Worm (Caenorhabditis elegans): ENCODE results near the gene acs-4.

Gene acs-4

DNA sequence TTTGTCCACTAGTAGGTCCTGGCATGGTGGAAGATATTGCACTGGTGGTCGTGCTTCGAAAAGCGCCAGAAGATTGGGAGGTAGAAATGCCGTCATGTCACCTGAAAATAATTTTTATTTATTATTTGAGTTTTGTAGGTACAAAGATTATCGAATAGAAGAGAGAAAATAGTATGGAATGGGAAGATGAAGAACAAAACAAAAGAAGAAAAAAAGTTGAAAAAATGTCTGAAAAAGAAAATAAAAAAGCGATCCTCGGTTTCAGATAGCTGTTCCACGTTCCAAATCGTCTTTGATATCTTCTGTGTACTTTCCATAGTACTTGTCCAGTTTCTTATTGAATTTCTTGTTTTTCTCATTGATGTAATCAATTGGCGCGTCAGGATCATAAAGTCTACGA lies 6.6 kb upstream of the acs-4 start, which contains the start of gene rnp-7:
rnp-7 (minus strand) TSS at position 101 of the 400 bp plus-strand sequence.
- TF ChIP-seq ztf-23 (GFP tag; IDR thresholded peaks at IDR 0.05) (no peak), flt-1 (GFP tag; IDR thresholded peaks at IDR 0.05) (no peak)

DNA sequence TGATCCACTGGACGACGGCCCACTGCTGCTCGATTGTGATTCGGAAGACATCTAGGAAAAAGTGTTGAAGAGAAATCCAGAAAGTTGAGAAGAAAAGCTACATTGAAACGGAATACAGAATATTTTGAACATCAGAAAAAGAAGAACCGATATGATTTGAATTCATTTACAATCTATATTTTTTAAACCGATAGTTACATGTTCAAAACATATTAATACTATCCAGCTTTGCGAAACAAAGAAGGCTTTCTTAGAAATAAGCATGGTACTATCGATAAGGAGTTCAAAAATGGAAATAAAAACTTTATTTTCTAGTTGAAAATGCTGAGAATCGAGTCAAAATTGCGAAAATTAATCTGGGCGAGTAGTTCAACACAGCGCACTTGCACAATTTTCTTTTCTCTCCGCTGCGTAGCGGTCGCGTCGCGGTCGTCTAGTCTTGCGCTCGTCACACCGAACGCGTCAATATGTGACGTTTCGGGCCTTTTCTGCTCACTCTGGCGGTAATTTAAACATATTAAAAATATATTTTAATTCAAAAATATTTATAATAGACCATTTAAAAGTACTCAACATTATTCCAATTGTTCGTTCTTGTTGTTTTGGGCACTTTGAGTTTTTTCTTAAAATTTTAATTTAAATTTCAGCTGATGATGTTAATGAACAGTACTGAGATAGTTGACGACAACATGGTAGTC lies 5.4 kb upstream of the acs-4 start, which contains the start of the genes syf-2 and K04G7.1:
syf-2 (minus strand) TSS at position 51 of the 698 bp plus-strand sequence.
K04G7.1 (plus strand) TSS at position 648 of the 698 bp plus-strand sequence.
- TF ChIP-seq T22C8.4 (GFP tag; IDR thresholded peaks at IDR 0.05) (no peak), ztf-23 (GFP tag; IDR thresholded peaks at IDR 0.05) (peak; percentile 67; the same call in 1 of the 2 replicates), tab-1 (GFP tag; IDR thresholded peaks at IDR 0.05) (no peak), flt-1 (GFP tag; IDR thresholded peaks at IDR 0.05) (no peak; the same call in 1 of the 2 replicates), cog-1 (tag; optimal IDR thresholded peaks at IDR 0.05) (peak; percentile 75), med-1 (GFP tag; optimal IDR thresholded peaks at IDR 0.05; ENCODE audit: insufficient read depth) (no peak)

DNA sequence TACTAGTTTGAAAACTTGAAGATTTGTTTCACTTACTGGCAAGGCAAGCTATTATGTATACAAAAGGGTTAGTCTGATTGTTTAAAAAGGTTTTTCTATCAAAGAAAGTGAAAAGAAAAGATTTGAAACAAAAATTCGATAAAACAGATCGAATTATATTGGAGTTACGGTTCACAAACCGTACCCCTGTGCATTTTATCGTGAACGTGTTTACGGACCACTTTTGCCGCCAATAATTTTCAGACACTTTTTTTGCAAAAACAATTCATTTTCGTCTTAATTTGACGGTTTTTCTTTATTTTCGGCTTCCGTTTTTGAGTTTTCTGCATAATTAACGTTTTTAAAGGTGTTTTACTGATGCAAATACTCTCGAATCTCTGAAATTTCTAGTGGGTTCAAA lies 2.4 kb upstream of the acs-4 start:
- TF ChIP-seq tab-1 (GFP tag; IDR thresholded peaks at IDR 0.05) (no peak), ztf-29 (GFP tag; IDR thresholded peaks at IDR 0.05) (no peak), ztf-23 (GFP tag; IDR thresholded peaks at IDR 0.05) (no peak), cog-1 (tag; optimal IDR thresholded peaks at IDR 0.05) (no peak), klf-2 (GFP tag; conservative IDR thresholded peaks at IDR 0.05) (no peak), flt-1 (GFP tag; IDR thresholded peaks at IDR 0.05) (no peak), med-1 (GFP tag; optimal IDR thresholded peaks at IDR 0.05; ENCODE audit: insufficient read depth) (no peak), ref-1 (GFP tag; conservative IDR thresholded peaks at IDR 0.05) (no peak), T22C8.4 (GFP tag; IDR thresholded peaks at IDR 0.05) (no peak)

DNA sequence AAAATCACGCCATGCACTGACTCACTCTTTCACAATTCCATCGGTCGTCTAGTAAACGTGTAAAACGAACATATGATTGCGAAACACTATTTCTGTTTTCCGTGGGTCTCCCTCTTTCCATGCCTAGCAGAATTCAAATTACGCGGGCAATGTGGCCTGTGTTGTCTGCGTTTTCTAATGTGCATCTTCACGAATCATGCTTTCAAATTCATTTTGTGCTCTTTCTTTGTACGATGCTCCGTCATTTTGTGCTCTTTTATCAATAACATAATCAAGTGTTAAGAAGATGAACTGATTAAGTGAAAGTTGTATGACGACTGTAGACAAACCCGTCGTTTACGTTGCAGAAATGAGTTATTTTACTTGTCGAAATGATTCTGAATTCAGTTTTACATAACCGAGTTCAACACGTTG lies 1.8 kb upstream of the acs-4 start:
- no peak for TF ChIP-seq cog-1 (tag; optimal IDR thresholded peaks at IDR 0.05)
- TF ChIP-seq ztf-29 (GFP tag; IDR thresholded peaks at IDR 0.05), result no peak
- TF ChIP-seq ztf-23 (GFP tag; IDR thresholded peaks at IDR 0.05), result no peak
- TF ChIP-seq flt-1 (GFP tag; IDR thresholded peaks at IDR 0.05), result no peak
- no peak for TF ChIP-seq med-1 (GFP tag; optimal IDR thresholded peaks at IDR 0.05; ENCODE audit: insufficient read depth)
- no peak for TF ChIP-seq T22C8.4 (GFP tag; IDR thresholded peaks at IDR 0.05)
- no peak for TF ChIP-seq tab-1 (GFP tag; IDR thresholded peaks at IDR 0.05)
- no peak for TF ChIP-seq klf-2 (GFP tag; conservative IDR thresholded peaks at IDR 0.05)
- TF ChIP-seq ref-1 (GFP tag; conservative IDR thresholded peaks at IDR 0.05), result no peak

DNA sequence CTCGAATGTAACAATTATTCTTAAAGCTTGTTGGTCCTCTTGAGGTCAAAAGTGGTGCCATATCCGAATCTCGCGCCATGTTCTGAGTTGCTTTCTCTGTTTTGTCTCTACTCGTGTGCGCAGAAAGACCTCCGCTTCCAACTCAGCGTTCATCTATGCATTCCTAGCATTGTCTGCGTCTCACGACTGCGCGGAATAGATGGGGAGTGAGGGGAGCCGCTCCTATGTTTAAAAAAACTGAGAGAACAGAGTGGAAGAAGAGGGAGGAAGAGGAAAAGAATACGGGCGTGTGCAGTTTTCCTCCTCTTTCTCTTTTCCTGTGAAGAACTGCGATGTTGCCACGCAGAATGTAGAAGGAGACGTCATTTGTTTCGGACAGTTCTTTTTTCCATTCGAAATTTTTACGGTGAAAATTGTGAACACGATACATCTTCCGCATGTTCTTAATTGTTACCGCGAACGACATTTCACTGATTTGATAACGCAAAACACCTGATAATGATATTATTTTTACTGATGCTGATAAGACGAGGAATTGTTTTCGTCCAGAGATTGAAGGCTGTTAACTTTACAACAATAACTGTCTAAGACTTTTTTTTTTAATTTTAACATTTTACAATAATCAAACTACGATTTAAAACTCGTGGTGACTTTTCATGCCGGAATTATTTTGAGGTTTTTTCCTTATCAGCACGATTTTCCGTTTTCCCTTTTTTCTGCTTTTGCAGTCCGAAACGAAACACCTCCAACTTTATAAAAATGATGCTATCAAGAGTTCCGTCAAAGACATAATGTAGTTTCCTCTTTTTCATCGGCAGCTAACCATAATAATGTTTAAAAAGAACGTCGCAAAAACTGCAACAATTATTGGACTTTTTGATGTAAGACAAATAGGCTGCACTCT lies 722 bp upstream of the acs-4 start:
- TF ChIP-seq ref-1 (GFP tag; conservative IDR thresholded peaks at IDR 0.05) (no peak), klf-2 (GFP tag; conservative IDR thresholded peaks at IDR 0.05) (no peak), med-1 (GFP tag; optimal IDR thresholded peaks at IDR 0.05; ENCODE audit: insufficient read depth) (no peak), ztf-29 (GFP tag; IDR thresholded peaks at IDR 0.05) (no peak), ztf-23 (GFP tag; IDR thresholded peaks at IDR 0.05) (no peak), T22C8.4 (GFP tag; IDR thresholded peaks at IDR 0.05) (no peak), flt-1 (GFP tag; IDR thresholded peaks at IDR 0.05) (no peak), tab-1 (GFP tag; IDR thresholded peaks at IDR 0.05) (no peak), cog-1 (tag; optimal IDR thresholded peaks at IDR 0.05) (no peak)

DNA sequence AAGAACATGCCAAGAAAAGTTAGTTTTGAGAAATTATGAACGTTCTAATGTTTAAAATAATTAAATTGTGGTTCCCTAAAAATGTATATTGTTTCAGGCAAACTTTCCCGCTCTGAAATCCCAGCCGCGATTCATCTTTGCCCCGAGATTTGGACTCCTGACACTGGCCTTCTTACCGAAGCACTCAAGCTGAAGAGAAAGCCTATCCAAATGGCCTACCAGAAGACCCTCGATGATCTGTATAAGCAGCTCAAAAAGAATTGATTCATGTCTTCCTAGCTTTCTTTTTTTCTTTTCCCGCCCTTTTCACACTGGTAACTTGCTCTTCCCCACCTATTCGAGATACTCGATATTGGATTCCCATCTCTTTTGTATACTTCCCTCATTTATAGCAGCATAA lies 2.5 kb downstream of the acs-4 start:
- TF ChIP-seq ref-1 (GFP tag; conservative IDR thresholded peaks at IDR 0.05), result no peak
- TF ChIP-seq T22C8.4 (GFP tag; IDR thresholded peaks at IDR 0.05), result no peak
- TF ChIP-seq flt-1 (GFP tag; IDR thresholded peaks at IDR 0.05), result no peak
- no peak for TF ChIP-seq tab-1 (GFP tag; IDR thresholded peaks at IDR 0.05)
- TF ChIP-seq ztf-29 (GFP tag; IDR thresholded peaks at IDR 0.05), result no peak
- TF ChIP-seq med-1 (GFP tag; optimal IDR thresholded peaks at IDR 0.05; ENCODE audit: insufficient read depth), result no peak
- TF ChIP-seq klf-2 (GFP tag; conservative IDR thresholded peaks at IDR 0.05), result no peak
- no peak for TF ChIP-seq ztf-23 (GFP tag; IDR thresholded peaks at IDR 0.05)
- no peak for TF ChIP-seq cog-1 (tag; optimal IDR thresholded peaks at IDR 0.05)

DNA sequence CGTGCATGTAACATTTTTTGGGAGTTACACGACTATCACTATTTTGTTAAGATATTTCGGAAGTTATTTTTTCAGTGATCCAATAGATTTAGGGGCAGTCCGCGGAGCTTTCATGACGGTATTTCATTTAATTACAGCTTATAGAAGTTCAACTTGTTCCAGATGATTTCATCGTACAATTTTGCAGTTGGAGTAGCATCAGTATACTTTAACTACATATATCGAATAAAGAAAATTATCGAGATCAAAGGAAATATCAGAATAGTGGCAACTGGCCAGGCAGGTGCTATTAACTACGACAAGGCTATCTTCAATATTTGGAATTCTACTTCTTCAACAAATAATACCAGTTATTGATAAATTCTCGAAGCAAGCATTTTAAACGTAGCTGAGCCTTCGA lies 10.9 kb downstream of the acs-4 start:
- TF ChIP-seq tab-1 (GFP tag; IDR thresholded peaks at IDR 0.05), result no peak
- no peak for TF ChIP-seq ztf-29 (GFP tag; IDR thresholded peaks at IDR 0.05)
- TF ChIP-seq ztf-23 (GFP tag; IDR thresholded peaks at IDR 0.05), result no peak
- TF ChIP-seq ref-1 (GFP tag; conservative IDR thresholded peaks at IDR 0.05), result no peak
- no peak for TF ChIP-seq T22C8.4 (GFP tag; IDR thresholded peaks at IDR 0.05)
- no peak for TF ChIP-seq flt-1 (GFP tag; IDR thresholded peaks at IDR 0.05)
- no peak for TF ChIP-seq med-1 (GFP tag; optimal IDR thresholded peaks at IDR 0.05; ENCODE audit: insufficient read depth)
- no peak for TF ChIP-seq klf-2 (GFP tag; conservative IDR thresholded peaks at IDR 0.05)
- TF ChIP-seq cog-1 (tag; optimal IDR thresholded peaks at IDR 0.05), result no peak

DNA sequence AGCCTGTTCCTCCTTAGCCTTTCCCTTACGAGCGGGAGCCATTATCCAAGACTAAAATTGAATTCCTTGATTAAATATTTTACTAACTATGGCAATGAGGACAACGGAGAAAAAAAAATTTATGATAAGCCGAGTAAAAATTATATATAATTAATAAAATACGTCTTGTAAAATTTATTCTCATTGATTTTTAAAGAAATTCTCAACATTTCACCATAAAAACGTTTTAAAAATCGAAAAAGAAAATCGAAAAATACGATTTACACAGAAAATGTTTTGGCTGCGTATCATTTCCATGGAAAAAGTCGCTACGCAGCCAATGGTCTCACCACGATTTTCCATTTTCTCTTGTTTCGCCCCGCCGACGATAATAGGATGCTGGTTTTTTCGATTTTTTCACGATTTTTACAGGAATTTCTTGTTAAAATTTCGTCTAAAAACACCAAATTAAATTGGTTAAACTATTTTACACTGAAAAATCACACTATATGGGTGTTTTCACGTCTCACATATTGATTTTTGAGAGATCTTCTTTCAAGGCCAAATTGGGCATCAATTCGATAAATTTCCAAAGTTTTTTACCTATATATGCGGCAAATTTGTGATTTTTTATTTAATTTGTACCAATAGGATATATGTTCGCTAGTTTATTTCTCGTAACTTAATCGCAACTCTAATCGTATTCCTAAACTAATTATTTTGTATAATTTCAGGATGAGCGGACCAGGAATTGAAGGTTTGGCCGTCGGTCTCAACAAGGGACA lies 12.1 kb downstream of the acs-4 start, which contains the start of the genes rps-14 and rpl-36:
rps-14 (minus strand) TSS at position 51 of the 764 bp plus-strand sequence.
rpl-36 (plus strand) TSS at position 714 of the 764 bp plus-strand sequence.
- TF ChIP-seq med-1 (GFP tag; optimal IDR thresholded peaks at IDR 0.05; ENCODE audit: insufficient read depth), result no peak
- TF ChIP-seq klf-2 (GFP tag; conservative IDR thresholded peaks at IDR 0.05), result no peak
- no peak for TF ChIP-seq ref-1 (GFP tag; conservative IDR thresholded peaks at IDR 0.05)
- peak; percentile 76 for TF ChIP-seq cog-1 (tag; optimal IDR thresholded peaks at IDR 0.05)
- no peak for TF ChIP-seq flt-1 (GFP tag; IDR thresholded peaks at IDR 0.05)
- peak; percentile 79 for TF ChIP-seq ztf-23 (GFP tag; IDR thresholded peaks at IDR 0.05)
- TF ChIP-seq T22C8.4 (GFP tag; IDR thresholded peaks at IDR 0.05), result no peak
- TF ChIP-seq tab-1 (GFP tag; IDR thresholded peaks at IDR 0.05), result no peak
- TF ChIP-seq ztf-29 (GFP tag; IDR thresholded peaks at IDR 0.05), result no peak
